Worm (Caenorhabditis elegans): ENCODE data around the gene Y17G7B.22.

DNA sequence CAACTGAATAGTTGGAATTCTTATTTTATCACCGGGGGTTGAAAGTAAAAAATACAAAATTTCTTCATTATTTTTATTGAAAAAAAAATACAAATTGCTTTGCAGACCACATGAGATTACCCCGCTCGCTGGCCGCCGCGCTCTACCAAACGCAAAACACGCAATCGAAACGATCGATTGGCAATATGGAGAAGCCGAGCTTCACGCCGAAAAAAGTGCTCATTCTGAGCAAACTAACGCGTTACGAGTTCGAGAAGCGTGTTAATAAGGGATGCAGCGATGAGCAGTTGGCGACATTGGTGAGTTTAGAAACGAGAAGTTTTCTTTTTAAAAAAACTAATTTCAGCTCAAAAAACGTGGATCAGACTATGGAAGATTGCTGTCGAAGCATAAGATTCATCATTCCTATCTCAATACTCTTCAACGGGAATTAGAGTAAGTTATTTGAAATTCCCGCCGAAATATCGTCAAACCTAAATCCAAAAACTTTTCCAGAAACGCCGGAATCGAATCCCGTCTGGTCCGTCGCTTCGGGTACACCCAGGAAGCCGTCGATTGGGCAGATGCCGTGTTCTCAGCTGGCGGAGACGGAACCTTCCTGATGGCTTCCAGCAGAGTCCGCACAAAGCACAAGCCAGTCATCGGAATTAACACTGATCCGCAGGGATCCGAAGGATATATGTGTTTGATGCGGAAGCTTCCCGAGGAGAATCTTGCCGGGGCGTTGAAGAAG, 12.3 kb upstream of the Y17G7B.22 start:
- TF ChIP-seq aly-1 (tag; optimal IDR thresholded peaks at IDR 0.05) (no peak), hmbx-1 (tag; optimal IDR thresholded peaks at IDR 0.05) (no peak), ama-1 (optimal IDR thresholded peaks at IDR 0.05) (no peak), B0310.2 (tag; optimal IDR thresholded peaks at IDR 0.05) (no peak), sea-1 (GFP tag; conservative IDR thresholded peaks at IDR 0.05) (no peak), ceh-13 (GFP tag; optimal IDR thresholded peaks at IDR 0.05) (no peak), flt-1 (GFP tag; IDR thresholded peaks at IDR 0.05) (no peak), F13C5.2 (tag; optimal IDR thresholded peaks at IDR 0.05) (no peak), ceh-36 (tag; optimal IDR thresholded peaks at IDR 0.05) (no peak), pes-1 (GFP tag; IDR thresholded peaks at IDR 0.05) (no peak), tbx-11 (GFP tag; IDR thresholded peaks at IDR 0.05) (no peak), tra-4 (tag; optimal IDR thresholded peaks at IDR 0.05) (no peak), hmg-4 (GFP tag; optimal IDR thresholded peaks at IDR 0.05) (no peak)

Measured in whole organism, early embryonic.